2 fruit fly cellular contexts compared by ENCODE assay signal in the genomic region with DNA sequence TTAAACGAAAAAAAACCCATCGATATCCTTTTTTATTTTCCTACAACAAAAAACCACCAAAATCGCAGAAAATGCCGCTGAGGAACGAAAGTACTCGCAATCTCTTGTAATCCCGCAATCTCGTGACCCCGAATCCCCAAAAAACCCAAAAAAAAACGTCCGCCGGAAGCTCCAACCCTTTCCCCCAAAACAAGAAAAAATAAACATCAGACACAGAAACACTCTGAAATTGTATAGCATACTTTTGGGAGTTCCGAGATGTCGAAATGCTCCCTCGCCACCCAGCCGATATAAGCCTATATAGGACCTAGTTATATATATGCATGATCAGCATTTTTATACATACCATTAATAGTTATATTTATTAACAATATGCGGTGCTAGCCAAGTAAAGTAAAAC.
TF ChIP-seq lines count a peak whose summit lies in the region.

No protein-coding gene starts in this region.

- TF ChIP-seq CTCF in whole organism, embryonic (GFP tag; optimal IDR thresholded peaks at IDR 0.05; lab: Kevin White, UChicago): peak; percentile 55

TF ChIP-seq in whole organism, embryonic, 481 proteins besides CTCF, POLR2A, EP300 and RAD21:
- TF ChIP-seq nom (GFP tag; optimal IDR thresholded peaks at IDR 0.05; lab: Kevin White, UChicago): peak; percentile 31
- TF ChIP-seq Ets97D (GFP tag; optimal IDR thresholded peaks at IDR 0.05; lab: Kevin White, UChicago): peak; percentile 56
- peak; percentile 7 for TF ChIP-seq Kr (GFP tag; optimal IDR thresholded peaks at IDR 0.05; lab: Kevin White, UChicago)
- TF ChIP-seq stwl (tag; optimal IDR thresholded peaks at IDR 0.05; lab: Kevin White, UChicago): peak; percentile 10
- no peak for TF ChIP-seq so (GFP tag; IDR thresholded peaks at IDR 0.05; lab: Robert Waterston, UW)
- peak; percentile 20 for TF ChIP-seq CG18011 (GFP tag; optimal IDR thresholded peaks at IDR 0.05; lab: Kevin White, UChicago)

TF ChIP-seq in whole organism, prepupa, 60 proteins besides CTCF, POLR2A, EP300 and RAD21:
- no peak for TF ChIP-seq CG1621 (tag; optimal IDR thresholded peaks at IDR 0.05; lab: Kevin White, UChicago)
- peak; percentile 18 for TF ChIP-seq Eip78C (GFP tag; lab: Kevin White, UChicago)
- TF ChIP-seq svp (GFP tag; lab: Kevin White, UChicago): no peak
- TF ChIP-seq CG16779 (tag; optimal IDR thresholded peaks at IDR 0.05; lab: Kevin White, UChicago): no peak
- TF ChIP-seq CG7368 (GFP tag; optimal IDR thresholded peaks at IDR 0.05; lab: Kevin White, UChicago): no peak
TF ChIP-seq in whole organism, prepupa: peak in this region for 1.
